ENCODE assay signal across 2 fruit fly cellular contexts in the genomic region with DNA sequence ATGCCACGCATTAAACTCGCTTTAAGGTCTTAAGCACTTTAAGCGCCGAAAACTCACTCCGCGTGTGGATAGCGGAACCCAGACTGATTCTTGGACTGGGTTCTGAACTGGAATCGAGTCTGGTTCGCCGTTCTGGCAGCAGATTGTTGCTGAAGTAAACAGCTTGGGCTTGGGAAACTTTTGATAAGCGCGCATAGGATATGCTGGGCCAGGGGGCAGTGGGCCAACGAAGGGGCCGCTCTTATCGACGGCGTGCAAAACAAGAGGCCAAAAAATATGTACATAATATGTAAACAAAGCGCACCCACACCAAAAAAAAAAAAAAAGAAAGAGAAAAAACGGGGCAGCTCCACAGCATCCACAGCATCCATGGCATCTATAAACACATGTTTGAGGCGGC.
TF ChIP-seq lines count a peak whose summit lies in the region.

A gene (minus strand): TSS at position 101 of the 400 bp plus-strand sequence.

- no peak for TF ChIP-seq CTCF in whole organism, embryonic (GFP tag; optimal IDR thresholded peaks at IDR 0.05; lab: Kevin White, UChicago)

TF ChIP-seq in whole organism, embryonic, 481 proteins besides CTCF, POLR2A, EP300 and RAD21:
- peak; percentile 1 for TF ChIP-seq twi (tag; optimal IDR thresholded peaks at IDR 0.05; lab: Kevin White, UChicago)
- TF ChIP-seq CG2712 (tag; optimal IDR thresholded peaks at IDR 0.05; lab: Kevin White, UChicago) = no peak
- no peak for TF ChIP-seq CG31441 (GFP tag; IDR thresholded peaks at IDR 0.05; lab: Robert Waterston, UW)
- TF ChIP-seq CG17385 (GFP tag; optimal IDR thresholded peaks at IDR 0.05; lab: Kevin White, UChicago) = no peak
- TF ChIP-seq crol (GFP tag; IDR thresholded peaks at IDR 0.05; lab: Robert Waterston, UW) = peak; percentile 36
- TF ChIP-seq CG11456 (GFP tag; IDR thresholded peaks at IDR 0.05; lab: Robert Waterston, UW) = no peak
- TF ChIP-seq vfl (GFP tag; optimal IDR thresholded peaks at IDR 0.05; lab: Kevin White, UChicago) = no peak
- TF ChIP-seq CG3407 (GFP tag; optimal IDR thresholded peaks at IDR 0.05; lab: Kevin White, UChicago) = no peak
- TF ChIP-seq CG4360 (GFP tag; IDR thresholded peaks at IDR 0.05; lab: Robert Waterston, UW) = no peak
- no peak for TF ChIP-seq Dip3 (GFP tag; optimal IDR thresholded peaks at IDR 0.05; lab: Kevin White, UChicago)
- TF ChIP-seq Hr39 (optimal IDR thresholded peaks at IDR 0.05; lab: Kevin White, UChicago) = peak; percentile 38
- TF ChIP-seq NC2α (GFP tag; optimal IDR thresholded peaks at IDR 0.05; lab: Kevin White, UChicago) = no peak
- TF ChIP-seq CG34422 (GFP tag; IDR thresholded peaks at IDR 0.05; lab: Robert Waterston, UW) = no peak
- TF ChIP-seq gem (tag; optimal IDR thresholded peaks at IDR 0.05; lab: Kevin White, UChicago) = peak; percentile 9
- TF ChIP-seq pros (GFP tag; optimal IDR thresholded peaks at IDR 0.05; lab: Kevin White, UChicago) = no peak
- no peak for TF ChIP-seq CG31388 (GFP tag; optimal IDR thresholded peaks at IDR 0.05; lab: Kevin White, UChicago)
- no peak for TF ChIP-seq CG9609 (GFP tag; optimal IDR thresholded peaks at IDR 0.05; lab: Kevin White, UChicago)
- no peak for TF ChIP-seq trh (GFP tag; optimal IDR thresholded peaks at IDR 0.05; lab: Kevin White, UChicago)
- no peak for TF ChIP-seq phol (tag; optimal IDR thresholded peaks at IDR 0.05; lab: Kevin White, UChicago)
- no peak for TF ChIP-seq CG10147 (GFP tag; optimal IDR thresholded peaks at IDR 0.05; lab: Kevin White, UChicago)
- TF ChIP-seq Oli (tag; optimal IDR thresholded peaks at IDR 0.05; lab: Kevin White, UChicago) = no peak
- peak; percentile 10 for TF ChIP-seq CG15514 (GFP tag; optimal IDR thresholded peaks at IDR 0.05; lab: Kevin White, UChicago)

TF ChIP-seq in whole organism, prepupa, 60 proteins besides CTCF, POLR2A, EP300 and RAD21:
- peak; percentile 61 for TF ChIP-seq svp (GFP tag; lab: Kevin White, UChicago)
- no peak for TF ChIP-seq dsx (GFP tag; optimal IDR thresholded peaks at IDR 0.05; lab: Kevin White, UChicago; ENCODE audit: poor library complexity, severe bottlenecking)
